Fruit fly (Drosophila melanogaster) S2 (cell line): ENCODE data around the gene CG43232.

Source experiments
- CG8478 ChIP-seq: fragments of >200 bp; optimal IDR thresholded peaks from 2 replicates; lab custom pipeline; 2018
- CTCF ChIP-seq, 2 experiments: fragments of >200 bp; optimal IDR thresholded peaks; 2 replicates each; lab custom pipeline; 2018

dm6 chr2L:6942714-6943113, 10.8 kb downstream of the CG43232 start, which contains the start of gene CG18304:
- no peak for TF ChIP-seq CTCF (optimal IDR thresholded peaks at IDR 0.05; lab: Kevin White, UChicago)
- TF ChIP-seq CG8478 (lab: Kevin White, UChicago): no peak
